Worm (Caenorhabditis elegans) whole organism, L4/young adult: ENCODE data around the gene T13C5.3.

Experiments
- W03F9.2 ChIP-seq: fragments of 150-350 bp; optimal IDR thresholded peaks from 2 replicates; lab custom pipeline; 2014; ENCODE audit warnings: missing biosample characterization, missing genetic modification characterization
- him-1 ChIP-seq: sonication (generic microtip); optimal IDR thresholded peaks from 2 replicates; lab custom pipeline; 2016; ENCODE audit warnings: missing genotype, missing genetic modification reagents, missing genetic modification characterization, missing compliant biosample characterization

DNA sequence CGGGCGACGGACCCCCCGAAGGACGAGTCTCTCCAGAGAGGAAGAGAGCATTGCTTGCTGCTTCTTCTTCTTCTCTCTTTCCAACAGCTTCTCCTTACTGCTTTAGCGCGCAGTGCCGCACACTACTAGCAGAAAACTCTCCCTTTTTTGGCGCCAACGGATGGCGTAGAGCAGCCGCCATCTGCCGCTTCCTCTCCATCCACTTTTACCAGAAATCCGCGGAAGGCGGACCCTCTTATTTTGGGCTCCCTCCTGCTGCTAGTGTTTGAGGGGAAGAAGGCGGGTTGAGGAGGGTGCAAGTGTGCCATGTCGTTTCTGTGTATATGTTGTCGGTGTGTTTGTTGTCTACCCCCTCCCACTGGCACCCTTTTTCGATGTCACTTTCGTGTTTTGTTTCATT, 43.9 kb upstream of the T13C5.3 start:
- TF ChIP-seq W03F9.2 (no peak), him-1 (tag; lab: Kevin White, UChicago) (no peak)
